Fruit fly (Drosophila melanogaster): ENCODE data around the gene CG17991.

Gene CG17991

DNA sequence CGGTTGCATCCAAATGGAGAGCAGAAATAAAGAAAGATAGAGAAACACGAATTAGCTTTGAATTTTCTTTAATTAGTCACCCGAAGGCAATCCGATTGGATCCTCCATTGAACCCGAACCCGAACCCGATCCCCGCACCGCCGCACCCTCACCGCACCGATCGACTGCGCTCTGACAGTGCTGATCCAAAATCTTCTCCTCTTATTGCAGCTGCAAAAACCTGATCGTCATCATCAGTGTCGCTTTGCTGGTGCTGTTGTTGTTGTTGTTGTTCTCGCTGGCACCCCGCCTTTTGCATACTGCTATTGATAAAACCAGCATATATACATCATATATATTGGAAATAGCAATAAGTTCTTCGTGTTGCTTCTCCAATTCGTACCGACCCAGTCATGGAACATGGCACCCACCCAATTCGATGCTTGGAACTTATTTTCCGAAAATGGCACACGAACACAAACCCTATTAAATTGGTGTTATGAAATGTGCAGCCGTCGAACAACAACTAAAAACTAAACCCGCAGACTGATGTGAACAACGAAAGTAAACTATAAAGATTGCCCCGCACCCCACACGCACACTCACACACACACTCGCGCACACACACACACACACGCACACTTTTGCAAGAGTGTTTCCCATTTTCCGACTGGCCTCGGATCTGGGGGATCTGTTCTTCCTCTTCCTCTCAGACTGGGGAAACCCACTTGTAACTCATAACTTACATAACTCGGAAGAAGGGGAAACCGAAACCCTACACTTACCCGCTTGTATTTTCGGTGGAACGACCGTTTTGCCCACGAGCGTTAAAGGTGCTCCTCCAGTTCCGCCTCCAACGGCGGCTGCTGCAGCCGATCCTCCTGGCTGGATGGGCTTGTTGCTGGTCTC, 29.6 kb downstream of the CG17991 start (continued):
- TF ChIP-seq CG3919 (GFP tag; optimal IDR thresholded peaks at IDR 0.05) (peak; percentile 27), fd59A (GFP tag; optimal IDR thresholded peaks at IDR 0.05) (no peak), vri (GFP tag; optimal IDR thresholded peaks at IDR 0.05) (no peak), CG6792 (GFP tag; optimal IDR thresholded peaks at IDR 0.05) (no peak), Hr39 (GFP tag; optimal IDR thresholded peaks at IDR 0.05) (no peak), OdsH (GFP tag; optimal IDR thresholded peaks at IDR 0.05) (no peak), CG6276 (GFP tag; optimal IDR thresholded peaks at IDR 0.05) (peak; percentile 25), eg (GFP tag; IDR thresholded peaks at IDR 0.05) (no peak), lz (GFP tag; optimal IDR thresholded peaks at IDR 0.05) (no peak)

DNA sequence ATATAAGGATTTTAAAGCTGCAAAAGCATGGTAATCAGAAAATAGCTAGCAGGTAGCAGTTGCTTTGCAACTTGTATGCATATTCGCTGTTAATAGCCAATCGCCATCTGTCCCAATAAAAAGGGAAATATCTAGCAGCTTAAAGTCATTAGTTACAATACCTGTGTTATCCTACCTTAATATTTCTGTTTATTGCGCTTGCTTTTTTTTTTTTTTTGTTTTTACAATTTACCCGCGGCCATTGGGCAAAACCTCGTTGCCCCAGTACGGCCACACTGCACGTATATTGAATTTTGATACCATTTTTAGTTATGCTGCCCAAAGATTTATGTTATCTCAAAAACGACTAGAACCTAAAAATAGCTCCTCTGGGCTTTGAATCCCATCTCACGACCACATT, 31.2 kb downstream of the CG17991 start:
- TF ChIP-seq CG16779 (tag; optimal IDR thresholded peaks at IDR 0.05) = no peak
- TF ChIP-seq Eip78C (GFP tag) = peak; percentile 46
- TF ChIP-seq ss (GFP tag; optimal IDR thresholded peaks at IDR 0.05) = peak in 1 of 2 experiments; percentile 22
- TF ChIP-seq CG3032 (tag; optimal IDR thresholded peaks at IDR 0.05) = peak; percentile 15
- no peak for TF ChIP-seq CG6163 (GFP tag; IDR thresholded peaks at IDR 0.05)
- peak; percentile 31 for TF ChIP-seq Sox14 (GFP tag; optimal IDR thresholded peaks at IDR 0.05)

DNA sequence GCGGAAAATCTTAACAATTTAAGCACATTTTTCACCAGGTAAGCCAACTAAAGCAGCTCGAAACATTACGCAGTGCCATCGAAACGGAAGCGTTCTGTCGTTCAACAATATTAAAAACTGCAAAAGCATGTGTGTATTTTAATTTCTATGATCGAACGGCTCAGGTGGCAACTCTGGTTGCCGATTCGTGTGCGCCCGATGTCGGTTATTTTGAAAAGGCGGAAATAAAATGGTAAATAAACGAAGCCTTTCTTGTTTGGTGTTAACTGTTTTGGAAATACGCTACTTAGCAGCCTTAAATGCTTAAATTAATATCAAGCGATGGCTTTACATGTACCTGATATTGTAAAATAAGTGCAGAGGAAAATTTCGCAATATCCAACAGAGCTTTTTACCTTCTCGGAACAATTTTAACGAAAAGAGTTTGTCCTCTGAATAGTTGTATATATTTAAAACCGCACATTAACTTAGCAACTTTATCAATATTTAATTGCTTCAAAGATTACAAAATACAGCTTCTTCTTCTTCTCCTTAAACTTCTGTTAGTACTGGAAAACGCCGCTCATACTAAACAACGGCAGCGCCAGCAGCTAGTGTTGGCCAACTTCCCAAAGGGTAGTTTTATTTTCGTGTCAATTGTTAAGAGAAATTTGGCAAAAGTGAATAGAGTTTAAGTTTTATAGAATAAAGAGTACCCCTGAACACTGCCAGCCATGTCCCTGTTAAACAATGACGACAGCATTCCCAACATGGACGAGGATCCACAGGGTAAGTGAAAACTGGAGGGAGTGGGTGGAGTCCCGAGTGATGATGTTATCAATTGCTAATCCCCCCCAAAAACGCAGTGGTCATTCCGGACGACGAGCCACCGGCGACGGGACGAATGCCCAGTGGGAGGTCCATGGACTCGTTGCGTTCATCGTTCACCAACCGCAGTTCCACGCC, 32.3 kb downstream of the CG17991 start, which contains the start of gene CG5934:
Gene CG5934, plus strand, starts transcription at position 588 of the 945 bp plus-strand sequence.
- no peak for TF ChIP-seq Sox15 (GFP tag; optimal IDR thresholded peaks at IDR 0.05)
- peak; percentile 46 for TF ChIP-seq Eip75B (GFP tag; optimal IDR thresholded peaks at IDR 0.05)
- no peak for TF ChIP-seq Hr4 (GFP tag; optimal IDR thresholded peaks at IDR 0.05)
- peak; percentile 29 for TF ChIP-seq Hr39 (GFP tag; optimal IDR thresholded peaks at IDR 0.05)
- peak; percentile 19 for TF ChIP-seq net (GFP tag; optimal IDR thresholded peaks at IDR 0.05)
- no peak for TF ChIP-seq CG16779 (tag; optimal IDR thresholded peaks at IDR 0.05)
- TF ChIP-seq Eip78C (GFP tag) = peak; percentile 61
- no peak for TF ChIP-seq CG9139 (GFP tag; optimal IDR thresholded peaks at IDR 0.05)
- TF ChIP-seq pdm3 (GFP tag; optimal IDR thresholded peaks at IDR 0.05) = peak; percentile 43
- peak; percentile 18 for TF ChIP-seq fkh (GFP tag; optimal IDR thresholded peaks at IDR 0.05)
- peak; percentile 52 for TF ChIP-seq esn (GFP tag; optimal IDR thresholded peaks at IDR 0.05)
- TF ChIP-seq CG31627 (GFP tag; optimal IDR thresholded peaks at IDR 0.05) = peak; percentile 48
- no peak for TF ChIP-seq OdsH (GFP tag; optimal IDR thresholded peaks at IDR 0.05)
- no peak for TF ChIP-seq fd59A (GFP tag; optimal IDR thresholded peaks at IDR 0.05)
- no peak for TF ChIP-seq Sox102F (GFP tag; optimal IDR thresholded peaks at IDR 0.05)
- TF ChIP-seq CG34406 (GFP tag; optimal IDR thresholded peaks at IDR 0.05) = peak; percentile 15
- no peak for TF ChIP-seq CG8632 (GFP tag; optimal IDR thresholded peaks at IDR 0.05)
- no peak for TF ChIP-seq Met (GFP tag; optimal IDR thresholded peaks at IDR 0.05)
- peak; percentile 2 for TF ChIP-seq CG3032 (tag; optimal IDR thresholded peaks at IDR 0.05)
- no peak for TF ChIP-seq CG1621 (tag; optimal IDR thresholded peaks at IDR 0.05)
- no peak for TF ChIP-seq dac (GFP tag; optimal IDR thresholded peaks at IDR 0.05)
- no peak for TF ChIP-seq CG7368 (GFP tag; optimal IDR thresholded peaks at IDR 0.05)
- TF ChIP-seq acj6 (GFP tag; optimal IDR thresholded peaks at IDR 0.05) = peak; percentile 11
- no peak for TF ChIP-seq CG8119 (GFP tag; IDR thresholded peaks at IDR 0.05)
- peak; percentile 52 for TF ChIP-seq Sox14 (GFP tag; optimal IDR thresholded peaks at IDR 0.05)
- peak; percentile 35 for TF ChIP-seq lz (GFP tag; optimal IDR thresholded peaks at IDR 0.05)
- TF ChIP-seq topi (GFP tag; optimal IDR thresholded peaks at IDR 0.05) = peak; percentile 31
- no peak for TF ChIP-seq Blimp-1 (GFP tag; optimal IDR thresholded peaks at IDR 0.05)
- TF ChIP-seq ss (GFP tag; optimal IDR thresholded peaks at IDR 0.05) = peak in 1 of 2 experiments; percentile 44
- TF ChIP-seq eg (GFP tag; IDR thresholded peaks at IDR 0.05) = no peak
- no peak for TF ChIP-seq CG8319 (GFP tag; optimal IDR thresholded peaks at IDR 0.05)
- peak; percentile 73 for TF ChIP-seq CG6276 (GFP tag; optimal IDR thresholded peaks at IDR 0.05)
- TF ChIP-seq achi (GFP tag; optimal IDR thresholded peaks at IDR 0.05) = peak; percentile 26
- no peak for TF ChIP-seq CG11762 (GFP tag; optimal IDR thresholded peaks at IDR 0.05; ENCODE audit: insufficient read depth)
- TF ChIP-seq CG10669 (GFP tag; optimal IDR thresholded peaks at IDR 0.05) = peak; percentile 1
- TF ChIP-seq Ets96B (tag; optimal IDR thresholded peaks at IDR 0.05) = no peak
- peak; percentile 47; the same call in 1 of the 3 replicates for TF ChIP-seq CG6163 (GFP tag; IDR thresholded peaks at IDR 0.05)
- TF ChIP-seq CG4318 (GFP tag; optimal IDR thresholded peaks at IDR 0.05) = no peak
- no peak for TF ChIP-seq Lpt (GFP tag; optimal IDR thresholded peaks at IDR 0.05)
- peak; percentile 46 for TF ChIP-seq CG3919 (GFP tag; optimal IDR thresholded peaks at IDR 0.05)
